Fruit fly (Drosophila melanogaster): Measurements from ENCODE around the gene CG7208.

The CG7208 gene

dm6 chr3R:18196991-18197801 is 11.7 kb upstream of the CG7208 start (continued):
- TF ChIP-seq bbx (GFP tag; IDR thresholded peaks at IDR 0.05; ENCODE audit: partially characterized antibody) = no peak
- TF ChIP-seq pum (GFP tag; optimal IDR thresholded peaks at IDR 0.05) = peak; percentile 41
- TF ChIP-seq kay (GFP tag; optimal IDR thresholded peaks at IDR 0.05) = peak; percentile 32
- TF ChIP-seq CG6765 (GFP tag; optimal IDR thresholded peaks at IDR 0.05) = peak; percentile 35
- no peak for TF ChIP-seq en (GFP tag; optimal IDR thresholded peaks at IDR 0.05)
- peak; percentile 41 for TF ChIP-seq lilli (GFP tag; optimal IDR thresholded peaks at IDR 0.05)
- peak; percentile 87 for TF ChIP-seq Med (GFP tag)
- peak; percentile 1 for TF ChIP-seq BEAF-32 (GFP tag; optimal IDR thresholded peaks at IDR 0.05)
- no peak for TF ChIP-seq ken (GFP tag; IDR thresholded peaks at IDR 0.05)
- TF ChIP-seq nom (GFP tag; optimal IDR thresholded peaks at IDR 0.05) = peak; percentile 97
- TF ChIP-seq CG17385 (GFP tag; optimal IDR thresholded peaks at IDR 0.05) = peak; percentile 99
- peak; percentile 70 for TF ChIP-seq Ssrp (tag; optimal IDR thresholded peaks at IDR 0.05)
- TF ChIP-seq HLH3B (GFP tag; IDR thresholded peaks at IDR 0.05) = no peak
- peak; percentile 71 for TF ChIP-seq CG18599 (GFP tag; optimal IDR thresholded peaks at IDR 0.05)
- no peak for TF ChIP-seq zf30C (GFP tag; optimal IDR thresholded peaks at IDR 0.05)
- TF ChIP-seq cwo (GFP tag; optimal IDR thresholded peaks at IDR 0.05) = peak; percentile 51
- peak; percentile 60 for TF ChIP-seq phol (tag; optimal IDR thresholded peaks at IDR 0.05)
- TF ChIP-seq CG2202 (tag; optimal IDR thresholded peaks at IDR 0.05) = no peak
- no peak for TF ChIP-seq bowl (GFP tag; IDR thresholded peaks at IDR 0.05)
- no peak for TF ChIP-seq CG4617 (GFP tag; optimal IDR thresholded peaks at IDR 0.05; ENCODE audit: borderline replicate concordance)
- TF ChIP-seq Deaf1 (tag; optimal IDR thresholded peaks at IDR 0.05) = peak; percentile 58
- peak; percentile 19 for TF ChIP-seq exex (tag; optimal IDR thresholded peaks at IDR 0.05)
- TF ChIP-seq CG30020 (tag; optimal IDR thresholded peaks at IDR 0.05) = peak; percentile 9
- TF ChIP-seq tio (GFP tag; optimal IDR thresholded peaks at IDR 0.05) = peak; percentile 79
- peak; percentile 2 for TF ChIP-seq CG7928 (GFP tag; optimal IDR thresholded peaks at IDR 0.05)
- peak; percentile 62 for TF ChIP-seq Hmr (GFP tag; optimal IDR thresholded peaks at IDR 0.05)
- peak; percentile 34 for TF ChIP-seq caup (GFP tag; optimal IDR thresholded peaks at IDR 0.05; ENCODE audit: severe bottlenecking)
- no peak for TF ChIP-seq gcm2 (GFP tag; optimal IDR thresholded peaks at IDR 0.05)
- no peak for TF ChIP-seq cad (GFP tag; optimal IDR thresholded peaks at IDR 0.05)
- peak; percentile 26 for TF ChIP-seq CG7745 (tag; optimal IDR thresholded peaks at IDR 0.05)
- TF ChIP-seq luna (GFP tag; optimal IDR thresholded peaks at IDR 0.05) = no peak
- peak; percentile 93 for TF ChIP-seq sens (GFP tag)
- TF ChIP-seq Awh (GFP tag; IDR thresholded peaks at IDR 0.05) = no peak
- TF ChIP-seq Hmx (GFP tag; optimal IDR thresholded peaks at IDR 0.05) = peak; percentile 31
- TF ChIP-seq CG3163 (GFP tag; optimal IDR thresholded peaks at IDR 0.05) = peak; percentile 30
- TF ChIP-seq dmrt99B (tag; optimal IDR thresholded peaks at IDR 0.05) = peak; percentile 74
- TF ChIP-seq CG9876 (GFP tag; optimal IDR thresholded peaks at IDR 0.05) = no peak
- TF ChIP-seq CG7963 (GFP tag; IDR thresholded peaks at IDR 0.05; ENCODE audit: partially characterized antibody) = no peak
- no peak for TF ChIP-seq amos (GFP tag; IDR thresholded peaks at IDR 0.05; ENCODE audit: partially characterized antibody)
- TF ChIP-seq CG9609 (GFP tag; optimal IDR thresholded peaks at IDR 0.05) = peak; percentile 14
- TF ChIP-seq psq (GFP tag; optimal IDR thresholded peaks at IDR 0.05) = peak; percentile 31
- TF ChIP-seq CG2712 (tag; optimal IDR thresholded peaks at IDR 0.05) = peak; percentile 57
- TF ChIP-seq CG18619 (GFP tag; optimal IDR thresholded peaks at IDR 0.05) = peak; percentile 75
- peak; percentile 37 for TF ChIP-seq D19B (GFP tag; optimal IDR thresholded peaks at IDR 0.05)
- TF ChIP-seq CrebB (tag; optimal IDR thresholded peaks at IDR 0.05) = peak; percentile 59
- TF ChIP-seq Bdp1 (GFP tag; optimal IDR thresholded peaks at IDR 0.05) = no peak
- TF ChIP-seq CG1529 (GFP tag; optimal IDR thresholded peaks at IDR 0.05) = peak; percentile 38
- TF ChIP-seq MESR4 (GFP tag; optimal IDR thresholded peaks at IDR 0.05) = peak; percentile 40
